Fruit fly (Drosophila melanogaster) Kc167 (cell line): ENCODE measurements around the gene CG42709.

ENCODE experiments used
- Myc ChIP-seq: fragments of >200 bp; optimal IDR thresholded peaks from 2 replicates; lab custom pipeline; 2017; ENCODE audit warnings: missing external identifiers
- Sin3A ChIP-seq: fragments of >200 bp; optimal IDR thresholded peaks from 2 replicates; lab custom pipeline; 2018; ENCODE audit warnings: missing external identifiers
- h ChIP-seq: fragments of >200 bp; optimal IDR thresholded peaks from 3 replicates; lab custom pipeline; 2018; ENCODE audit warnings: missing external identifiers
- insv ChIP-seq: fragments of >200 bp; optimal IDR thresholded peaks from 3 replicates; lab custom pipeline; 2018; ENCODE audit warnings: missing external identifiers
- psq ChIP-seq: fragments of >200 bp; optimal IDR thresholded peaks from 2 replicates; lab custom pipeline; 2017; ENCODE audit warnings: missing external identifiers
- ttk ChIP-seq: sonication (Bioruptor generic); optimal IDR thresholded peaks from 2 replicates; lab custom pipeline; 2017; ENCODE audit warnings: missing external identifiers

CG42709 gene

DNA sequence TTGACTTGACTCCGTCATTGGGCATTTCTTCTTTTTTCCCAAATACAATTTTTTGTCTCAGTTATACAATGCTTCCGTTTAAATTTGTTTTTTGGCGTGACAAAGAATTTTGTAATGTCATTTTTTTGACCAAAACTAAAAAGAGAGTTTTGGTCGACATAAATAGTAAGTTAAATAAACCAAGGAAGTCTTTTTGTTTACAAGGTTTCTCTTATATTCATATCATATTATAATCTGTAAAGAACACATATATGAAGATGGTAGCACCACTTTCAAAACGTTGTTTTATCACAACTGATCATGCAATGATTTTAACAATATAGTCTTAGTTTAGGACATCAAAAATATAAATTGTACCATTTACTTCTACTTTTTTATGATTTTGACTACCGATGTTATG, 9.0 kb upstream of the CG42709 start, which contains the start of the genes CG10969 and CG17666:
CG10969 (minus strand) TSS at position 101 of the 400 bp plus-strand sequence.
CG17666 (plus strand) TSS at position 329 of the 400 bp plus-strand sequence.
- no peak for TF ChIP-seq Sin3A (lab: Kevin White, UChicago)
- TF ChIP-seq ttk, result no peak
- no peak for TF ChIP-seq psq
- TF ChIP-seq Myc (lab: Kevin White, UChicago), result no peak
- no peak for TF ChIP-seq h (lab: Kevin White, UChicago)
- TF ChIP-seq insv (lab: Kevin White, UChicago), result no peak

DNA sequence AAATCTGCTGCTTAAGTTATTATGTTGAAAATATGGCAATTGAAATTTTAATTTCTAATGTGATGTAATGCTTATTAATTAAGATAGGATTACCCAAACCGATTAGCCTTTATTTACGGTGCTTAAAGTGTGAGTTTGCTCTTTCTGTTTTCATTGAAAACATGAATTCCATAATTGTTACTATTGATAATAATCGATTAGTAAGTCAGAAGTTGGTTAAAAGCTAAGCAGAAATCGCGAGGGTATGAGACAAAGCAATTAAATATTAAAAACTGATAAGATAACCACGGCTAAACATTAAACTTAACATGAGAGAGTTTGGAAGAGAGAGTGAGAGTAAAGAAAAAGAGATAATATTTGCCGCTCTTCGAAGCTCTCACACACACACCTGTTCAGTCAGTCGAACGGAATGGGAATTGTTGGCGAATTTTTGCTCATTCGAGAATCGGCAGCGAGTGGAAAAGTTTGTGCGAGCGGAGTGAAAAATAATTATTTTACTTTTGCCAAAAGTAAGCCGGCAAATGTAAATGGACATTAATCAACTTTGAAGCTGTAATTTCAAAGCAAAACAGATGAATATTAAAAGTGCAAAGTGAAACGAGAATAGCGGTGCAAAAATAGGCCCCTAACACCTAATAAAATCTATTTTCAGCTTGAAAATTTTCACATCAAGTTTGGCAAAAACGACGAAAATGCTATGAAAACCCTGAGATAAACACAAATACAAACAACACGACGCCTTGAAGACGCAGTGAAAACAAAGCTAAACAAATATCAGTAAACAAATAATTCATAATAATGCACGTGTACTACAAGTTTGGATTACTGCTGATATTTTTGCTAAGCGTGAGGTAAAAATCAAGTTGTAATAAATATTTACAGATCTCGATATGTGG, 1.0 kb downstream of the CG42709 start:
- TF ChIP-seq psq, result no peak
- TF ChIP-seq Sin3A (lab: Kevin White, UChicago), result no peak
- no peak for TF ChIP-seq ttk
- no peak for TF ChIP-seq insv (lab: Kevin White, UChicago)
- no peak for TF ChIP-seq Myc (lab: Kevin White, UChicago)
- no peak for TF ChIP-seq h (lab: Kevin White, UChicago)

DNA sequence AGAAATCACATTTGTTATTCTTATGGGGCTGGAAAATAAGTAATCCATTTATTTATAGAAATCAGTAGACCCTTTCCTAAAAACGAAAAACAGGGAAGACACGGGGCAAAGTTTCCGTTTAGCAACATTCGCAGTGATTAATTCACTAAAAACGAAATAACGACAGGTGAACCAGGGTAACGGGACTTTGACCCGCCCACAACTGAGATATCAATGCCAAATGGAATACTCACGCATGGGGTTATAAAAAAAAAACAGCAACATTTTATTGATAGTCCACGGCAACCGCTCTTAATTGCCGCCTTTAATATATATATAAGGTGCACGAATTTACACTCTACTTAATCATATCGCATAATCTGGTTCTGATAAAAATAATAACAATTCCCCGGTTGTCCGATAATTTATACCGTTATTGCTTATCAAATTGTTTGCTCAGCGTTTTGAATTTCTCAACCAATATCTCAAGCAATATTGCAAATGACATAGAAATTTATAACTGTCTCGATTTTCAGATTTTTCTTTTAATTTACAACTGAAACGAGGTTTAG, 1.8 kb downstream of the CG42709 start:
- no peak for TF ChIP-seq Sin3A (lab: Kevin White, UChicago)
- no peak for TF ChIP-seq h (lab: Kevin White, UChicago)
- TF ChIP-seq psq, result no peak
- no peak for TF ChIP-seq ttk
- no peak for TF ChIP-seq Myc (lab: Kevin White, UChicago)
- TF ChIP-seq insv (lab: Kevin White, UChicago), result no peak

DNA sequence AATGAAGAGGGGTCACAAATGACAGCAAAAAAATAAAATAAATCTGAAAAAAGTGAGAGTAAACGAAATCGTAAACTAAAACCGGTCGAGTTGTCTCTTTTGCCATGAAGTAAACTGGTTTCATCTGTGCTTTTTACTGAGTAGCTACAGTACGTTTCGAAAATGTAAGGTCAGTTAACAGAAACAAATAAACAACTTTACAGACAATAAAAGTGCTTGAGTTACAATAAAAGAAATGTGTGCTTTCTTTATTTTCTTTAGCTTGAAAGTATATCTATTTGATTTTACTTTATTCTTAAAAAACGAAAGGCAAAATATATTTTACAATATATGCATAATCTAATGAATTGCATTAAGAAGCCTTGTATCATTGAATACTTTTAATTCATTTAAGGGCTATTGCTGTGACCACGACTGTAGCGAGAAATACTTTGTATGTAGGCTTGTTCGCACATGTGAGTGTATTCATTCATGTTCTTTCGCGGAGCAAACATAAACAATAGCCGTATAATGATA, 3.0 kb downstream of the CG42709 start:
- TF ChIP-seq psq, result no peak
- no peak for TF ChIP-seq Sin3A (lab: Kevin White, UChicago)
- TF ChIP-seq Myc (lab: Kevin White, UChicago), result no peak
- no peak for TF ChIP-seq h (lab: Kevin White, UChicago)
- TF ChIP-seq ttk, result no peak
- no peak for TF ChIP-seq insv (lab: Kevin White, UChicago)

DNA sequence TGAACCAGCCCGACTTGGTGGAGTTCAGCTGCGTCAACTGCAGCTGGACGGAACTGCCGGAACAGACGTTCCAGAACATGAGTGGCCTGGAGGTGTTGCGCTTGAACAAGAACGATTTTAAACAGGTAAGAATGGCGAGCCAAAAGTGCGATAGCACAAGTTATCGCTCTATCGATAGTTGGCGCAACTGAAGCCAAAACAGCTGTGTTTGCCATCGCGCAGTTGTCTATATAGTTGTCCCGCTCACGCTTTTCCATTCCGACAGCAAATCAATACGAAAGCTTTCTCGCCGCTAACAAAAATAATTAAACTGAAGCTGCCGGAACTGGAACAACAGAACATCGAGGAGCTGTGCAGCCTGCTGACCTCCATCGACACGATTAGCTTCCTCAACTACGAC, 4.5 kb downstream of the CG42709 start:
- TF ChIP-seq ttk (no peak), psq (no peak), Myc (lab: Kevin White, UChicago) (no peak), h (lab: Kevin White, UChicago) (no peak), insv (lab: Kevin White, UChicago) (no peak), Sin3A (lab: Kevin White, UChicago) (no peak)

dm6 chr3L:12796077-12796641, 6.2 kb downstream of the CG42709 start:
- TF ChIP-seq Myc (lab: Kevin White, UChicago) (no peak), insv (lab: Kevin White, UChicago) (no peak), Sin3A (lab: Kevin White, UChicago) (no peak), h (lab: Kevin White, UChicago) (no peak), ttk (no peak), psq (no peak)

DNA sequence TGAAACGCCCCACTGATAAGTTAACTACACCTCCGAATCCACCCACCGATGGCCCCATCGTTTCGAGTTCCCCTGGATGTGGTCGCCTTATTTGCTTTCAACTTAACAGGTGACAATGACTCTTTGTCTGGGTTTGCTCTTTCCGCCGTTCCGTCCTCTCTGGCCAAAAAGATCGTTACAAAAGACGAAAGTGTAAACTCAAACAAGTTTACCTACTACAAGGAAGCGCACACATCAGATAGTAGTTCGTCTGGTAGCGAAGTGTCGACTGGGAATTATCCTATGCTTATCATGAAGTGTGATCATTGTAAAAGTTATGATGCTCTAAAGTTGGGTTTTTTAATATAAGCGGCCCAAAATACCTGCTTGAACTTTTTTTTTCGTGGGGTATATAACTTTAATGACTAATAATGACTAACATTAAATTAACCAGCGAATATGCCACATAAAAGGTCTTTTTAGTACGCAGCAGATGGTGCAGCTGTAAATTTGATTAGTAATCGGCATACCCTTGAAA, 8.9 kb downstream of the CG42709 start:
- no peak for TF ChIP-seq insv (lab: Kevin White, UChicago)
- TF ChIP-seq h (lab: Kevin White, UChicago), result no peak
- TF ChIP-seq psq, result no peak
- no peak for TF ChIP-seq Sin3A (lab: Kevin White, UChicago)
- no peak for TF ChIP-seq Myc (lab: Kevin White, UChicago)
- TF ChIP-seq ttk, result no peak

DNA sequence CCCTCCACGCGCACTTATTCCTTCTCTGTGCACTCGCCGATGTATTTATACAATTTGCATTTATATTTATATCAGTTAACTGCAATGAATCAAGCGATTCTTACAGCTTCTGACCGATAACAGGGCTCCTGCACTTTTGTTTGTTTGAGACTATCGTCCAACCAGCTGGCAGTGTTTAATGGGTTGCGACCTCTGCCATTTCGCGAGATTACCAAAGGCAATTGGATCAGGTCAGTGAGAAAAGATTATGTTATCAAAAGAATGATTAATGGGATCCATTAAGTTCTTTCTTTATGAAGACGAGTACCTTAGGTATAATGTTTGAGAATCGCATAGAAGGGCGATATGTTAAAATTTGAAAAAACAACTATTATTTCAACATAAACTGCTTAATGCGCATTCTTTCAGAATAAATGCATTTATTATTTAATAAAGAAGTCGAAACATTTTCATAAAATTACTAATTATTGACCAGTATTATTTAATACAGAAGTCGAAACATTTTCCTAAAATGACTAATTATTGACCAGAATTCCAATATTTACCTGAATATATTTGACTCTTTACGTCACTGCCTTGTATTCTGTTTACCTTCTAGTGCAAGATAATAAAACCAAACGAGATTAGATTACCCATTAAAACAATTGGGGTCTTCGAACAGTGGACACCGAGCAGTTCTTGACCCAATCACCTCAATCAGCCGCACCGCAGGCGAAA, 9.6 kb downstream of the CG42709 start:
- TF ChIP-seq psq, result no peak
- no peak for TF ChIP-seq Myc (lab: Kevin White, UChicago)
- no peak for TF ChIP-seq insv (lab: Kevin White, UChicago)
- no peak for TF ChIP-seq h (lab: Kevin White, UChicago)
- TF ChIP-seq ttk, result no peak

DNA sequence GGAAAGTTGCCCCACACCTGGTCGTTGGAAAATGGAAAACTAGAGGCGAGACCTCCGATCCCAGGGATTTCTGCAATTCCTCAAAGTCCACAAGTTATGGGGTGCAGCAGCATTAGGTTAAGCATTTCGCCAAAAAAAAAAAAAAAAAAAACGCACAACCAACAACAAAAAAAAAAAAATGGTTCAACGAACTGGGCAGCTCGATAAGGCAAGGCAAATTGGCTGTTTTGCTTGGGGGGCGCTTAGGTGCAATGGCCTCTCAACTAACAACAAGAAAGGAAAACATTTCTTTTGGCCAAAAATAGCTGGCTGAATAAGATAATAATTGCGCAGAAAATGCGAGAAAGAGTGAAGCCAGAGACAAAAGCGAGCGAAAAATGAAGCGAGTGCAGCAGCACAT, 10.2 kb downstream of the CG42709 start:
- no peak for TF ChIP-seq Sin3A (lab: Kevin White, UChicago)
- no peak for TF ChIP-seq psq
- TF ChIP-seq ttk, result no peak
- no peak for TF ChIP-seq insv (lab: Kevin White, UChicago)
- no peak for TF ChIP-seq h (lab: Kevin White, UChicago)
- TF ChIP-seq Myc (lab: Kevin White, UChicago), result no peak

- TF ChIP-seq ttk (no peak), psq (no peak), h (lab: Kevin White, UChicago) (no peak), Myc (lab: Kevin White, UChicago) (no peak), insv (lab: Kevin White, UChicago) (no peak)
Measured at dm6 chr3L:12802443-12802865, 12.5 kb downstream of the CG42709 start.
